Fruit fly (Drosophila melanogaster) whole organism, embryonic: Measurements from ENCODE around the gene Gnpat.
A peak's percentile ranks its signal among the peaks of the same experiment; 100 is the strongest.

Source experiments
- ATbp ChIP-seq: fragments of 200-800 bp; sonication (Bioruptor generic); optimal IDR thresholded peaks from 2 replicates; lab custom pipeline; 2017; ENCODE audit warnings: missing biosample characterization, mild to moderate bottlenecking, missing genetic modification characterization, missing genetic modification reagents
- BEAF-32 ChIP-seq: fragments of 200-800 bp; sonication (Bioruptor generic); optimal IDR thresholded peaks from 3 replicates; lab custom pipeline; 2017; ENCODE audit warnings: missing biosample characterization, missing genetic modification characterization, mild to moderate bottlenecking, moderate library complexity, missing genetic modification reagents
- CG10147 ChIP-seq: fragments of 200-800 bp; sonication (Bioruptor generic); optimal IDR thresholded peaks from 2 replicates; lab custom pipeline; 2019; ENCODE audit warnings: missing biosample characterization, mild to moderate bottlenecking, missing genetic modification characterization, moderate library complexity
- CG10366 ChIP-seq: fragments of 200-800 bp; sonication (Bioruptor generic); IDR thresholded peaks from 2 replicates; pipeline ENCODE4 v1.3.6; 2022; ENCODE audit warnings: missing biosample characterization, missing genetic modification characterization
- CG12104 ChIP-seq: fragments of 200-800 bp; sonication (Bioruptor generic); optimal IDR thresholded peaks from 3 replicates; lab custom pipeline; 2016; ENCODE audit warnings: missing biosample characterization, missing genetic modification characterization
- CG15514 ChIP-seq: fragments of 200-800 bp; sonication (Bioruptor generic); optimal IDR thresholded peaks from 3 replicates; lab custom pipeline; 2017; ENCODE audit warnings: missing biosample characterization, missing genetic modification characterization, mild to moderate bottlenecking, moderate library complexity, missing genetic modification reagents
- CG1602 ChIP-seq: fragments of 200-800 bp; sonication (Bioruptor generic); optimal IDR thresholded peaks from 3 replicates; lab custom pipeline; 2016; ENCODE audit warnings: missing biosample characterization, missing genetic modification characterization
- CG1647 ChIP-seq: fragments of 200-800 bp; sonication (Bioruptor generic); optimal IDR thresholded peaks from 3 replicates; lab custom pipeline; 2016; ENCODE audit warnings: missing biosample characterization, missing genetic modification characterization
- CG16779 ChIP-seq: fragments of 200-800 bp; sonication (Bioruptor generic); IDR thresholded peaks from 2 replicates; pipeline ENCODE4 v1.3.6; 2022; ENCODE audit warnings: missing biosample characterization, missing genetic modification characterization
- CG2875 ChIP-seq: fragments of 200-800 bp; sonication (Bioruptor generic); optimal IDR thresholded peaks from 2 replicates; lab custom pipeline; 2017; ENCODE audit warnings: missing biosample characterization, mild to moderate bottlenecking, missing genetic modification characterization, missing genetic modification reagents
- CG34376 ChIP-seq: fragments of 200-800 bp; sonication (Bioruptor generic); optimal IDR thresholded peaks from 2 replicates; lab custom pipeline; 2018; ENCODE audit warnings: missing biosample characterization, mild to moderate bottlenecking, missing genetic modification characterization
- CG34422 ChIP-seq: fragments of 200-800 bp; sonication (Bioruptor generic); IDR thresholded peaks from 3 replicates; pipeline ENCODE4 v1.3.6; 2022; ENCODE audit warnings: missing biosample characterization, missing genetic modification characterization
- CG6254 ChIP-seq: fragments of 200-800 bp; sonication (Bioruptor generic); optimal IDR thresholded peaks from 3 replicates; lab custom pipeline; 2017; ENCODE audit warnings: mild to moderate bottlenecking, missing biosample characterization, missing genetic modification reagents, missing genetic modification characterization
- CG7271 ChIP-seq: fragments of 200-800 bp; sonication (Bioruptor generic); optimal IDR thresholded peaks from 2 replicates; lab custom pipeline; 2018; ENCODE audit warnings: missing biosample characterization, mild to moderate bottlenecking, missing genetic modification characterization, moderate library complexity
- CG7556 ChIP-seq: fragments of 200-800 bp; sonication (Bioruptor generic); optimal IDR thresholded peaks from 2 replicates; lab custom pipeline; 2017; ENCODE audit warnings: missing biosample characterization, mild to moderate bottlenecking, missing genetic modification characterization
- CG7928 ChIP-seq: fragments of 200-800 bp; sonication (Bioruptor generic); optimal IDR thresholded peaks from 2 replicates; lab custom pipeline; 2017; ENCODE audit warnings: missing biosample characterization, mild to moderate bottlenecking, missing genetic modification characterization
- CG9932 ChIP-seq: fragments of 200-800 bp; sonication (Bioruptor generic); IDR thresholded peaks from 2 replicates; pipeline ENCODE4 v1.3.6; 2022; ENCODE audit warnings: missing biosample characterization, missing genetic modification characterization
- Dbx ChIP-seq: fragments of 200-800 bp; sonication (Bioruptor generic); IDR thresholded peaks from 3 replicates; pipeline ENCODE4 v1.3.6; 2022; ENCODE audit warnings: missing biosample characterization, missing genetic modification characterization
- Dek ChIP-seq: fragments of 200-800 bp; sonication (Bioruptor generic); optimal IDR thresholded peaks from 3 replicates; lab custom pipeline; 2019; ENCODE audit warnings: missing biosample characterization, mild to moderate bottlenecking, missing genetic modification characterization, moderate library complexity
- Dip2 ChIP-seq: fragments of 200-800 bp; sonication (Bioruptor generic); IDR thresholded peaks from 2 replicates; pipeline ENCODE4 v1.3.6; 2022; ENCODE audit warnings: missing biosample characterization, missing genetic modification characterization
- Doc3 ChIP-seq: fragments of 200-800 bp; sonication (Bioruptor generic); IDR thresholded peaks from 3 replicates; pipeline ENCODE4 v1.3.6; 2022; ENCODE audit warnings: missing biosample characterization, missing genetic modification characterization; ENCODE audit not compliant: partially characterized antibody
- ERR ChIP-seq: fragments of 200-800 bp; sonication (Bioruptor generic); optimal IDR thresholded peaks from 2 replicates; lab custom pipeline; 2016; ENCODE audit warnings: missing biosample characterization, missing genetic modification characterization
- Hmx ChIP-seq: fragments of 200-800 bp; sonication (Bioruptor generic); optimal IDR thresholded peaks from 2 replicates; lab custom pipeline; 2016; ENCODE audit warnings: missing biosample characterization, missing genetic modification characterization
- Kr ChIP-seq: fragments of 200-800 bp; sonication (Bioruptor generic); optimal IDR thresholded peaks from 2 replicates; lab custom pipeline; 2017; ENCODE audit warnings: missing biosample characterization, mild to moderate bottlenecking, missing genetic modification characterization
- MBD-R2 ChIP-seq: fragments of 200-800 bp; sonication (Bioruptor generic); IDR thresholded peaks from 2 replicates; pipeline ENCODE4 v1.3.6; 2022; ENCODE audit warnings: missing biosample characterization, missing genetic modification characterization
- Mes4 ChIP-seq: fragments of 200-800 bp; sonication (Bioruptor generic); optimal IDR thresholded peaks from 2 replicates; lab custom pipeline; 2016; ENCODE audit warnings: missing biosample characterization, missing genetic modification characterization
- Sox102F ChIP-seq: fragments of 200-800 bp; sonication (Bioruptor generic); optimal IDR thresholded peaks from 2 replicates; lab custom pipeline; 2018; ENCODE audit warnings: missing biosample characterization, mild to moderate bottlenecking, missing genetic modification characterization, moderate library complexity
- TFAM ChIP-seq: fragments of 200-800 bp; sonication (Bioruptor generic); optimal IDR thresholded peaks from 2 replicates; lab custom pipeline; 2017; ENCODE audit warnings: missing biosample characterization, missing genetic modification characterization, inconsistent platforms
- Vsx1 ChIP-seq: fragments of 200-800 bp; sonication (Bioruptor generic); optimal IDR thresholded peaks from 2 replicates; lab custom pipeline; 2017; ENCODE audit warnings: missing biosample characterization, mild to moderate bottlenecking, missing genetic modification characterization, missing genetic modification reagents
- Xbp1 ChIP-seq: fragments of 200-800 bp; sonication (Bioruptor generic); optimal IDR thresholded peaks from 3 replicates; lab custom pipeline; 2016; ENCODE audit warnings: missing biosample characterization, mild to moderate bottlenecking, missing genetic modification characterization
- ac ChIP-seq: fragments of 200-800 bp; sonication (Bioruptor generic); optimal IDR thresholded peaks from 3 replicates; lab custom pipeline; 2017; ENCODE audit warnings: missing biosample characterization, mild to moderate bottlenecking, missing genetic modification characterization
- chif ChIP-seq, 2 experiments: fragments of 200-800 bp; sonication (Bioruptor generic); optimal IDR thresholded peaks; 3 replicates each; lab custom pipeline; 2016; ENCODE audit warnings: missing biosample characterization in 2 of 2, missing genetic modification characterization in 2 of 2
- chinmo ChIP-seq: fragments of 200-800 bp; sonication (Bioruptor generic); IDR thresholded peaks from 4 replicates; pipeline ENCODE4 v1.3.6; 2022; ENCODE audit warnings: missing biosample characterization, missing genetic modification characterization; ENCODE audit not compliant: partially characterized antibody
- ci ChIP-seq: fragments of 200-800 bp; sonication (Bioruptor generic); IDR thresholded peaks from 3 replicates; pipeline ENCODE4 v1.3.6; 2022; ENCODE audit warnings: missing biosample characterization, missing genetic modification characterization
- eve ChIP-seq, 2 experiments: fragments of >200 bp; optimal IDR thresholded peaks; 2 replicates each; lab custom pipeline; 2017; ENCODE audit warnings: missing biosample characterization in 2 of 2, missing genetic modification characterization in 2 of 2
- gcm ChIP-seq: fragments of 200-800 bp; sonication (Bioruptor generic); optimal IDR thresholded peaks from 2 replicates; lab custom pipeline; 2019; ENCODE audit warnings: missing biosample characterization, mild to moderate bottlenecking, missing genetic modification characterization, moderate library complexity
- grn ChIP-seq: fragments of 200-800 bp; sonication (Bioruptor generic); optimal IDR thresholded peaks from 3 replicates; lab custom pipeline; 2017; ENCODE audit warnings: missing biosample characterization, missing genetic modification characterization
- gro ChIP-seq: fragments of 200-800 bp; sonication (Bioruptor generic); optimal IDR thresholded peaks from 2 replicates; lab custom pipeline; 2016; ENCODE audit warnings: missing biosample characterization, missing genetic modification characterization
- gt ChIP-seq: fragments of 200-800 bp; sonication (Bioruptor generic); IDR thresholded peaks from 2 replicates; pipeline ENCODE4 v1.3.6; 2022; ENCODE audit warnings: missing biosample characterization, missing genetic modification characterization
- jigr1 ChIP-seq: fragments of 200-800 bp; sonication (Bioruptor generic); IDR thresholded peaks from 3 replicates; pipeline ENCODE4 v1.3.6; 2022; ENCODE audit warnings: missing biosample characterization, missing genetic modification characterization
- jing ChIP-seq: fragments of 200-800 bp; sonication (Bioruptor generic); optimal IDR thresholded peaks from 2 replicates; lab custom pipeline; 2018; ENCODE audit warnings: missing biosample characterization, mild to moderate bottlenecking, missing genetic modification characterization
- mirr ChIP-seq: fragments of 200-800 bp; sonication (Bioruptor generic); optimal IDR thresholded peaks from 3 replicates; lab custom pipeline; 2018; ENCODE audit warnings: missing biosample characterization, mild to moderate bottlenecking, missing genetic modification characterization
- pita ChIP-seq: fragments of 200-800 bp; sonication (Bioruptor generic); optimal IDR thresholded peaks from 2 replicates; lab custom pipeline; 2017; ENCODE audit warnings: missing biosample characterization, mild to moderate bottlenecking, missing genetic modification characterization
- prd ChIP-seq, 3 experiments: fragments of >200 bp in 2 of 3; fragments of 200-800 bp in 1 of 3; sonication (Bioruptor generic) in 1 of 3; optimal IDR thresholded peaks in 2 of 3; IDR thresholded peaks in 1 of 3; 2 replicates in 2 of 3; 3 replicates in 1 of 3; pipeline versions ENCODE4 v1.3.6 to Lab custom; 2017 to 2022; ENCODE audit warnings: missing biosample characterization in 1 of 3, missing genetic modification characterization in 1 of 3
- sna ChIP-seq: fragments of 200-800 bp; sonication (Bioruptor generic); IDR thresholded peaks from 2 replicates; pipeline ENCODE4 v1.3.6; 2022; ENCODE audit warnings: missing biosample characterization, missing genetic modification characterization; ENCODE audit not compliant: partially characterized antibody
- sr ChIP-seq: fragments of 200-800 bp; sonication (Bioruptor generic); IDR thresholded peaks from 3 replicates; pipeline ENCODE4 v1.3.6; 2022; ENCODE audit warnings: missing biosample characterization, missing genetic modification characterization
- tin ChIP-seq: fragments of 200-800 bp; sonication (Bioruptor generic); optimal IDR thresholded peaks from 3 replicates; lab custom pipeline; 2016; ENCODE audit warnings: missing biosample characterization, missing genetic modification characterization
- ttk ChIP-seq: fragments of 200-800 bp; sonication (Bioruptor generic); IDR thresholded peaks from 2 replicates; pipeline ENCODE4 v2.1.2; 2022; ENCODE audit warnings: missing biosample characterization, missing genetic modification characterization

The Gnpat gene

dm6 chr3R:25515450-25516288, 24.9 kb upstream of the Gnpat start, which contains the start of gene msi (continued):
- peak; percentile 98 for TF ChIP-seq Xbp1 (GFP tag; lab: Kevin White, UChicago)
- peak; percentile 98 for TF ChIP-seq CG10366 (GFP tag; lab: Robert Waterston, UW)
- peak; percentile 35 for TF ChIP-seq ERR
- peak in 1 of 2 experiments; percentile 58 for TF ChIP-seq eve (GFP tag; optimal IDR thresholded peaks at IDR 0.05; lab: Kevin White, UChicago)
- TF ChIP-seq BEAF-32 (GFP tag; lab: Kevin White, UChicago), result no peak
- peak; percentile 98 for TF ChIP-seq CG2875 (GFP tag; lab: Kevin White, UChicago)
- peak; percentile 99 for TF ChIP-seq CG10147
- TF ChIP-seq ci (GFP tag; lab: Robert Waterston, UW), result peak; percentile 98
- TF ChIP-seq Dbx (GFP tag; lab: Robert Waterston, UW), result peak; percentile 99
- peak; percentile 98 for TF ChIP-seq jigr1
- TF ChIP-seq Doc3 (GFP tag; lab: Robert Waterston, UW), result no peak
- TF ChIP-seq chinmo, result peak; percentile 85; the same call in 3 of the 4 replicates
- peak; percentile 96 for TF ChIP-seq CG6254 (GFP tag; lab: Kevin White, UChicago)
- TF ChIP-seq jing, result peak; percentile 84
- peak; percentile 31 for TF ChIP-seq gro (GFP tag; lab: Kevin White, UChicago)
- TF ChIP-seq Sox102F (GFP tag; lab: Kevin White, UChicago), result peak; percentile 100
- TF ChIP-seq Dek (tag; lab: Kevin White, UChicago), result peak; percentile 99
- peak; percentile 96 for TF ChIP-seq gt (GFP tag; lab: Robert Waterston, UW)
- peak; percentile 16 for TF ChIP-seq Mes4 (GFP tag; lab: Kevin White, UChicago)
- peak; percentile 98 for TF ChIP-seq MBD-R2 (GFP tag; lab: Robert Waterston, UW)
- peak; percentile 98 for TF ChIP-seq CG9932 (GFP tag; lab: Robert Waterston, UW)
- peak; percentile 99 for TF ChIP-seq CG1602 (GFP tag; lab: Kevin White, UChicago)
- TF ChIP-seq CG7271 (tag; lab: Kevin White, UChicago), result peak; percentile 95
- TF ChIP-seq CG7556 (GFP tag; lab: Kevin White, UChicago), result peak; percentile 100
- TF ChIP-seq Dip2, result peak; percentile 71
- TF ChIP-seq CG7928 (GFP tag; lab: Kevin White, UChicago), result peak; percentile 78
- peak; percentile 72 for TF ChIP-seq CG16779
- TF ChIP-seq CG34376 (GFP tag; lab: Kevin White, UChicago), result peak; percentile 79
- TF ChIP-seq Kr, result peak; percentile 50
- no peak for TF ChIP-seq TFAM
- TF ChIP-seq ATbp, result peak; percentile 99
- peak; percentile 38 for TF ChIP-seq grn
- TF ChIP-seq pita, result no peak
- peak; percentile 99 for TF ChIP-seq CG34422 (GFP tag; lab: Robert Waterston, UW)
- peak; percentile 99 for TF ChIP-seq ttk
- peak; percentile 89 for TF ChIP-seq mirr (GFP tag; lab: Kevin White, UChicago)
- TF ChIP-seq sna (GFP tag; lab: Robert Waterston, UW), result 0 out of 2 replicates have a peak, but pooled peaks have one; percentile 18
- TF ChIP-seq gcm (GFP tag; lab: Kevin White, UChicago), result peak; percentile 99
- TF ChIP-seq ac (GFP tag; lab: Kevin White, UChicago), result peak; percentile 56
- TF ChIP-seq CG1647 (GFP tag; lab: Kevin White, UChicago), result peak; percentile 54
- peak; percentile 96 for TF ChIP-seq CG12104 (GFP tag; lab: Kevin White, UChicago)
- peak; percentile 94 for TF ChIP-seq sr (GFP tag; lab: Robert Waterston, UW)
- TF ChIP-seq CG15514 (GFP tag; lab: Kevin White, UChicago), result peak; percentile 93
- TF ChIP-seq Hmx, result no peak
- TF ChIP-seq Vsx1, result peak; percentile 95
- peak; percentile 96 for TF ChIP-seq tin
- TF ChIP-seq chif (GFP tag; optimal IDR thresholded peaks at IDR 0.05; lab: Kevin White, UChicago), result peak; percentile 15 to 84
- TF ChIP-seq prd (optimal IDR thresholded peaks at IDR 0.05; lab: Kevin White, UChicago), result no peak
- peak; percentile 99 for TF ChIP-seq prd (GFP tag; IDR thresholded peaks at IDR 0.05; lab: Robert Waterston, UW)
